Fruit fly (Drosophila melanogaster) Kc167 (cell line): Measurements from ENCODE around the gene CG2691.

ENCODE experiments used
- Myc ChIP-seq: fragments of >200 bp; optimal IDR thresholded peaks from 2 replicates; lab custom pipeline; 2017; ENCODE audit warnings: missing external identifiers
- Sin3A ChIP-seq: fragments of >200 bp; optimal IDR thresholded peaks from 2 replicates; lab custom pipeline; 2018; ENCODE audit warnings: missing external identifiers
- h ChIP-seq: fragments of >200 bp; optimal IDR thresholded peaks from 3 replicates; lab custom pipeline; 2018; ENCODE audit warnings: missing external identifiers
- insv ChIP-seq: fragments of >200 bp; optimal IDR thresholded peaks from 3 replicates; lab custom pipeline; 2018; ENCODE audit warnings: missing external identifiers
- psq ChIP-seq: fragments of >200 bp; optimal IDR thresholded peaks from 2 replicates; lab custom pipeline; 2017; ENCODE audit warnings: missing external identifiers
- ttk ChIP-seq: sonication (Bioruptor generic); optimal IDR thresholded peaks from 2 replicates; lab custom pipeline; 2017; ENCODE audit warnings: missing external identifiers

The CG2691 gene

DNA sequence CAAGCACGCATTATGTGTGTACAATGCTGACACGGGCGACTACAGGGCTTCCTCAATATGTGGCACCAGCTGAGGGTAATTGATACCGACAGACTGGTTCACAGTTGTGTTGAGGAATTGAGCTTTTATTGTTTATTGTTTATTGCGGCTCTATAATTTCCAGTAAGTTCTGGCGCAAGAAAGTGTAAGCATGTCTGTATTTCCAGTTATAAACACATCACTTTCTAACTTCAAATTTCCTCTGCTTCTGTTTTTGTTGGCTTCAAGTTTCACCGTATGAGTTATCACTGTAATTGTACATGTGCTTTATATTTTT, 2.3 kb upstream of the CG2691 start:
- TF ChIP-seq Sin3A (lab: Kevin White, UChicago) (no peak), h (lab: Kevin White, UChicago) (no peak), insv (lab: Kevin White, UChicago) (no peak), psq (lab: Kevin White, UChicago) (no peak), ttk (lab: Kevin White, UChicago) (no peak), Myc (no peak)

DNA sequence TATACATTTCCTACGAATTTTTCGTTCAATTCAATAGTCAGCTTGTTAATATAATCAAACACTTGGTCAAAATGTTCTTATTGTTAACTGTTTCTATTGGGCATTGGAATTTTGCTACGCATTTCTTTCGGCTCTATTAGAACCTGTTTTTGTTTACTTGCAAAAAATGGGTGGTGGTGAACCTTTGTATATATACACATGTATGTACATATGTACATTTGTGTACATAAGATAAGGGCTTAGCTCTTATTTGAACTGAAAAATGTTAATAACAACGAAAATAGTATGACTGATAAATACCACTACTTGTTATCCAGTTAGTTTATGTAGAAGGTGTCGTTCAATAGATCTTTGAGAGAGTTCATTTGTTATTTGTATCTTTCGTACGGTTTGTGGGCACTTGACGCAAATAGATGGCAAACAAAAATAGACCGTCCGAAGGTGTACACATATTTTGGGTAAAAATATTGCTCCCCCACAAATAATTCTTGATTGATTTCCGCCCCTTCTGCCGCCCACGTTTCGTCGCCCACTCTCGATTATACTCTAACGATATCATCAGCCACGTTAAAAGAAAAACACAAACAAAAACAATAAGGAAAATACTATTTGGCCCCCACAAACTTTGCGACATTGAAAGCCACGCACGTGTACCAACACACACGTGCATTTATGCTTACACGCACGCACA, 1.8 kb upstream of the CG2691 start:
- TF ChIP-seq insv (lab: Kevin White, UChicago) (no peak), ttk (lab: Kevin White, UChicago) (no peak), Myc (no peak), Sin3A (lab: Kevin White, UChicago) (no peak), psq (lab: Kevin White, UChicago) (no peak), h (lab: Kevin White, UChicago) (no peak)

DNA sequence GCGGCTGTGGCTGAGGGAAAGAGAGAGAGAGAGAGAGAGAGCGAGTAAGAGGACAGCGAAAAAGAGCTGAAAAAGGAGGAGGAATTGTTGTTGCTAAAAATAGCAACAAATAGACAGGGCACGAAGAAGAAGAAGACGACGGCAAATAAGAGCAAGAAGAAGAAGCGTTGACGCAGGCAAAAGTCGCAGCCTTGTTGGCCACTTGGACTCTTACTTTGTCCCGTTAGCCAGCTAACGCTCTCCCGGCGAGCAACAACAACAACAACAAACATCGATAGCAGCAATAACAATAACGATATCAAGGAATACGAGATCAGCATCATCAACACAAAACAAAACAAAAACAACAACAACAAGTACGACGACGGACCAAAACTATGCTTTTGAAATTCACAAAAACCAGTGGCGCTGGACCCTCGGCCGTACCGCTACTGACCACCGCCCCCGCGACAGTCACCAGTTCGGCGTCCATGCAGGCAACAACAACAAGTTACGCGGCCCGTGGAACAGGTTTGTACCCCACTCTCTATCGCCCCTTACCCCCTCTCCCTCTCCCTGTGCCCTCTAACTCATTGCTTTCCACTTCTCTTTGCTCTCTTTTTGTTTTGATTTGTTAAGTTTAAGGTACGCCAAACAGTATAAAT, 994 bp upstream of the CG2691 start:
- no peak for TF ChIP-seq psq (lab: Kevin White, UChicago)
- TF ChIP-seq ttk (lab: Kevin White, UChicago) = no peak
- TF ChIP-seq insv (lab: Kevin White, UChicago) = no peak
- TF ChIP-seq Sin3A (lab: Kevin White, UChicago) = no peak
- TF ChIP-seq h (lab: Kevin White, UChicago) = no peak
- no peak for TF ChIP-seq Myc

DNA sequence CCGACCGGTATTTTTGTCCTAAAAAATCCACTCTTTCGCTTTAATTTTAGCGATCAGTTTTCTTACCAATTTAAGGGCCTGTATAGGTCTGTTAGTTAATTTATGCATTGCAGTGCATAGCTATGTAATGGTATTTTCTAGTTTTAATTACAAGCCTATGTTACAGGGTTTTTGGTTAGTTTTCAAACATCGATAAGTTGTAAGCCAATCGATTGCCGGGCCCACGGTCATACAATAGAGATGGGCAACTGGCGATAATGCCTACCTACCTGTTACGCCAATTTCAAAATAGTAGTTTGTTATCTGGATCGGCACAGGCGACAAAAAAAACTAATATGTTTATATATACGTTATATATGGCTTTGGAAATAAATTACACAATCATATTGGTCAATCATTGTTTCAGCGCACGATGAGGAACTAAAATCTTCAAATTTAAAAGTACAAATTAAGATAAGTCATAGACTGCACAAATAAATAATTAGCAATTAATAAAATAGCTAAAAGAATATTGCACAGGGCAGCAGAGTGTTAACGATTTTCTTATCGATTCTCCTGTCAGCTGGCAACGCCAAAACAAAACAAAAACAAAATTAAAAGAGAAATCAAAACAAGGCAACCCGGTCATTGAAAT, 7.7 kb downstream of the CG2691 start, which contains the start of the genes tth and Tango2:
Gene tth (minus strand): TSS at position 170 of the 634 bp plus-strand sequence.
Gene Tango2 (plus strand): TSS at position 573 of the 634 bp plus-strand sequence.
- no peak for TF ChIP-seq psq (lab: Kevin White, UChicago)
- TF ChIP-seq insv (lab: Kevin White, UChicago) = no peak
- no peak for TF ChIP-seq ttk (lab: Kevin White, UChicago)
- no peak for TF ChIP-seq h (lab: Kevin White, UChicago)
- no peak for TF ChIP-seq Myc
- TF ChIP-seq Sin3A (lab: Kevin White, UChicago) = no peak

DNA sequence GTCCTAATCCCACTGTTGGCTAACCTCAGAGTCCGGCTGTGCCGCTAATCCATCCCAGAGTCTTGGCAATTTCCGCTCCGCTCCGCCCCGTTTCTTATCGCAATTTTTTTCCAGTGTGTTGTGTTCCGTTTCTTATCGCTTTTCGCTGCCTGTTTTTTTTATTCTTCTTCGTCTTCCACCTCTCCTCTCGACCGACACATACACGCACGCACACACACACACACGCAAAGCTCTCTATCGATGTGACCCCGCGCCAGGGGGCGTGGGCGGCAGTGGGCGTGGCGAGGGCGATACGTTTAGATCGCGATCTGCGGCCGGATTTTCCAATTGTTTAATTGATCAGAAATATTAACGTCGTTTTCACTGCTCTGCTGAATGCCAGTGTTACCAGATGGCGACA, 8.2 kb downstream of the CG2691 start:
- TF ChIP-seq Sin3A (lab: Kevin White, UChicago) = no peak
- no peak for TF ChIP-seq insv (lab: Kevin White, UChicago)
- TF ChIP-seq ttk (lab: Kevin White, UChicago) = no peak
- TF ChIP-seq Myc = no peak
- no peak for TF ChIP-seq psq (lab: Kevin White, UChicago)
- no peak for TF ChIP-seq h (lab: Kevin White, UChicago)

DNA sequence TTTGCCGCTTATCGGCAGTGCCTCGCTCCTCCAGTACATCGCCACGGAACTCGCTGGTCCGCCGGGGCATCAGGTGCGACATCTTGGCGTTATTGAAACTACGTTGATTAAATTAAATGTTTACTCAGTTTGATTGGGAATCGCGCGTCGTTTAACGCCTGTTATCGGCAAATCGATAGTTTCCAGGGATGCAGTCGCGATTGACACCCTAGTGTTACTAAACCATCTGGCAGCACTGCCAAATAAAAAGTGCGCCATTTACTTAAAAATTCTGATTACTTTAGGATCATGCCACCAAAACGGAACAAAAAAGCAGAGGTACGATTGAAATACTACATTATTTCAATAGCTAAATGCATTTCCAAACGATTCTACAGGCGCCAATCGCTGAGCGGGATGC, 12.3 kb downstream of the CG2691 start, which contains the start of the genes Ndc80 and BthD:
Gene Ndc80 (minus strand): TSS at position 179 of the 400 bp plus-strand sequence.
Gene BthD (plus strand): TSS at position 248 of the 400 bp plus-strand sequence.
- TF ChIP-seq insv (lab: Kevin White, UChicago) = no peak
- TF ChIP-seq h (lab: Kevin White, UChicago) = no peak
- TF ChIP-seq psq (lab: Kevin White, UChicago) = no peak
- no peak for TF ChIP-seq Sin3A (lab: Kevin White, UChicago)

DNA sequence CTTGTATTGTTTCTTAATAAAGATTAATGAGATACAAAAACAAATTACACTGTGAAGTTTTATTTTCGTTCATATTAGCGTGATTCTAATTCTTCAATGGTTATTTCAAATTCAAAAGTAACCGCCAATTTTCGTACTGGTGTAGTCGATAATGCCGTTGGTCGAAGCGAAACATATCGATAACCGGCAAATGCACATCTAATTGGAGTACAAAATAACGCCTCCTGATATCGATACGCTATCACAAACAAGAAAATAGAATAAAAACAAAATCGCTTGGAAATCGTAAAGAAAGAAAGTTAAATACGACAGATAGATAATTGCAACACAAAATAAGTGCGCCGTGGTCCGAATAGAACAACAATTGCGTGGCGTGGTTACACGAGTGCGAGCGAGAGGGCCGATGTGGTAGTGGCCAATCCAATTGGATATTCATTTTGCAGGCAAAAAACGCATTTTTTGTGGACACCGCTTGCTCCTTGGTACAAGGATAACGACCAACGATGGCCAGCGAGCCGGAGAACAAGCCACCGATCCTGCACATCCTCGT, 18.2 kb downstream of the CG2691 start:
- TF ChIP-seq Myc = no peak
- TF ChIP-seq h (lab: Kevin White, UChicago) = no peak
- TF ChIP-seq Sin3A (lab: Kevin White, UChicago) = no peak

DNA sequence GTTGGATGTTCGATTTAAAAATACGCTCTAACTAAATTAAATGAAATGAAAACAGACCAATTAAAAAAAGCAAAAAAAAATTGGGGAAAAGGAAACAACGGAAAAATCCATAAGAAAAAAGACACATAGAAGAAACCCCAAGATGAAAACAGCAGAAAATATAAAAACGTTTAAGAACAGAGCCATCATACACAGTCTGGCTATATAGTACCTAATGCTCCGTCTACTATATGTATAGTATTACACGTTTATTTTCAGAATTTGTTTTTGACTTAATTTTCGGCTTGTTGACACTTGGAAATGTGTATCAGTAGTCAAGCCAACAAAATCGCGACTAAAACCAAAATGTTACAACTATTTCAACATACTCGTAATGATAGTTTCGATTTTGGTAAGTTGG, 18.8 kb downstream of the CG2691 start, which contains the start of gene CG11178:
Gene CG11178 (plus strand): TSS at position 301 of the 400 bp plus-strand sequence.
- TF ChIP-seq psq (lab: Kevin White, UChicago) (no peak), Myc (no peak), ttk (lab: Kevin White, UChicago) (no peak), Sin3A (lab: Kevin White, UChicago) (no peak), h (lab: Kevin White, UChicago) (no peak), insv (lab: Kevin White, UChicago) (no peak)

DNA sequence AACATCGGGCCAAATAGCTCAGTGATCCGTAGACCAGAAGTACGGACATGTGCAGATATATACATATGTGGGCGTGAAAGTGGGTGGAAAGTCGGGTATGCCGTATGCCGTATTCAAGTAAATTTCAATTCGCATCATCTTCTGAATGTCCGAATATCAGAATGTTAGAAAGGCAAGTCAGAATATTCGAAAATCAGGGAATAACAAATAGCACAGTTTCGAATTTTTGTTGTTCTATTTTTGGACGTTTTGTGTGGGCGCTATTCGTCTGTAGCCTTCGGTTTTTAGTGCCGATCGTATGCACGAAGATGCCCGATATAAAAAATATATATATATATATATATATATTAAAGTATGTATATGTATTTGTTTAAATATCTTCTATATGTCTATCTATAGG, 19.7 kb downstream of the CG2691 start:
- TF ChIP-seq Myc = no peak
- no peak for TF ChIP-seq ttk (lab: Kevin White, UChicago)
- no peak for TF ChIP-seq psq (lab: Kevin White, UChicago)
- TF ChIP-seq h (lab: Kevin White, UChicago) = no peak
- TF ChIP-seq insv (lab: Kevin White, UChicago) = no peak
- TF ChIP-seq Sin3A (lab: Kevin White, UChicago) = no peak

DNA sequence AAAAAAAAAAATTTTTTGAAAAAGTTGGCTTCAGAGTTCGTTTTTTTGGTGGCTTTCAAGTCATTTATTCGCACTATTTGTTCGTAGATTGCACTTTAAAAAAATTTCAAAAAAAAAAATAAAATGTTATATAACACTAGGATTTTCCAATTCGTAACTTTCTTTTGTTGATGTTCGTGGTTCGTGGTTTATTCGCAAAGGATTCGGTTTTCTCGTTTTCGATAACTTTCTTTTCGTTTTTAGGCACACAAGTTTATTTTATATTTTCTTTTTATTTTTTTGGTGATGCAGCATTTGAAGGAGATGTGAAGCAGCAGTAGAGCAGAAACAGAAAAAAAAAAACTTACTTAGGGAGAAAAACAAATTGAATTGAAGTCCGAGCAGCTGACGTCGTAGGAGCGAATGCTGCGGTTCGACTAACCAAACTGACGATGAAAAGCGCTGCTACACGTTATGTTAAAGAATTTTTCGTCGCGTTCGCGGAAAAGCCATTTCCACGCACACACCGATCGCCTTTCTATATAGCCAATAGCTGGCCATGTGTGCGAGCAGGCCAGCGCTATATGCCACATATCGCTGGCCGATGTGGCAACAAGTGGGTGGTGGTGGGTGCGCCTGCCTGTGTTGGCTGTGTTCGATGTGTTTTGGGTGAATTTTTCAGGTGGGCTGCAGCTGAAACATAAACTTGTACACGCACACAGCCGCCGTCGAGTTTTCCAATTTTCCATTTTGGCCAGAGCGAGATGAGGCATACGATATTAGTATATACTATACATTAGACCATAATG, 21.9 kb downstream of the CG2691 start, which contains the start of gene up:
Gene up (minus strand): TSS at position 508 of the 788 bp plus-strand sequence.
- TF ChIP-seq insv (lab: Kevin White, UChicago) (no peak), ttk (lab: Kevin White, UChicago) (no peak), Sin3A (lab: Kevin White, UChicago) (no peak), h (lab: Kevin White, UChicago) (no peak), Myc (no peak), psq (lab: Kevin White, UChicago) (no peak)
